Worm (Caenorhabditis elegans): ENCODE data around the gene Y7A9A.1.

The Y7A9A.1 gene

DNA sequence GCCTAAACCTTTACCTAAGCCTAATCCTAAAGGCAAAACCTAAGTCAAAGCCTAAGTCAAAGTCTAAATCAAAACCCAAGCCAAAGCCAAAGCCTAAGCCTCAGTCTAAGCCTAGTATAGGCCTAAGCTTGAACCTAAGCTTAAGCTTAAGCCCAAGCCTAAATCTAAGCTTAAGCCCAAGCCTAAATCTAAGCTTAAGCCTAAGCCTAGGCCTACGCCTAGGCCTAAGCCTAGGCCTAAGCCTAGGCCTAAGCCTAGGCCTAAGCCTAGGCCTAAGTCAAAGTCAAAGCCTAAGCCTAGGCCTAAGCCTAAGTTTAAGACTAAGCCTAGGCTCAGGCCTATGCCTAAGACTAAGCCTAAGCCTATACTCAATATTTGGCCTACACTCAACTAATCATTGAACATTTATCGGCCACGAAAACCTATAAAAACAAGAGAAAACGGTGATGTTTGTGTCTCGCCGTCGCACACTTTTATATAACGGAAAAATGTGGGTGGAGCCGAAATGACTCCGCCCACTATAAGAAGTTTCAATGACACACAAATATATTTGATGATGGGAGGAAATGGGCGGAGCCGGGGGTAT, 23.9 kb upstream of the Y7A9A.1 start:
- TF ChIP-seq ama-1 (optimal IDR thresholded peaks at IDR 0.05): peak; percentile 76
- TF ChIP-seq zag-1 (tag; optimal IDR thresholded peaks at IDR 0.05): no peak

DNA sequence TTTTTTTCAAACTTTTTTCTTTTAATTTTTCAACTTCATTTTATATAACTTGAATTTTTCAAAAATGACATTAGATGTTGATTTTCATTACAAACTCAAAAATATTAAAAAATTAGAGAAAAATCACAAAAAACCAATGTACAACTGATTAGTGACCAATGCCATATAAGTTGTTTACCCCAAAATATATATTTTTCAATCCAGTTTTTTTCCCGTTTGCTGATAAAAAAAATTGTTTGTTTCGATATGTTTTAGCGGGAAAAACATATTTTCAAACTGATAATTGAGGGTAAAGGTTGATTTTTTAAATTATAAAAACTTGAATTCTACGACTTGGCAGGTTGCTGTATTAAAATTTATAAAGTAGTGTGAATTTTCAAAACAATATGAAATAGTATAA, 20.0 kb upstream of the Y7A9A.1 start:
- TF ChIP-seq eor-1 (tag; optimal IDR thresholded peaks at IDR 0.05) (no peak), ZK546.5 (tag; optimal IDR thresholded peaks at IDR 0.05) (no peak), nhr-76 (tag; optimal IDR thresholded peaks at IDR 0.05) (no peak), lsy-12 (tag; optimal IDR thresholded peaks at IDR 0.05) (no peak), nhr-11 (tag; optimal IDR thresholded peaks at IDR 0.05) (no peak), mdl-1 (tag; optimal IDR thresholded peaks at IDR 0.05) (no peak), nhr-67 (tag; optimal IDR thresholded peaks at IDR 0.05) (no peak), fkh-10 (GFP tag; optimal IDR thresholded peaks at IDR 0.05) (no peak), pha-4 (tag; optimal IDR thresholded peaks at IDR 0.05) (peak; percentile 36), skn-1 (tag; optimal IDR thresholded peaks at IDR 0.05) (no peak), pqm-1 (tag; optimal IDR thresholded peaks at IDR 0.05) (no peak), tbx-2 (tag; optimal IDR thresholded peaks at IDR 0.05) (no peak), ceh-9 (tag; optimal IDR thresholded peaks at IDR 0.05) (no peak), egl-27 (tag; optimal IDR thresholded peaks at IDR 0.05) (no peak), elt-2 (tag; optimal IDR thresholded peaks at IDR 0.05) (peak; percentile 30)

DNA sequence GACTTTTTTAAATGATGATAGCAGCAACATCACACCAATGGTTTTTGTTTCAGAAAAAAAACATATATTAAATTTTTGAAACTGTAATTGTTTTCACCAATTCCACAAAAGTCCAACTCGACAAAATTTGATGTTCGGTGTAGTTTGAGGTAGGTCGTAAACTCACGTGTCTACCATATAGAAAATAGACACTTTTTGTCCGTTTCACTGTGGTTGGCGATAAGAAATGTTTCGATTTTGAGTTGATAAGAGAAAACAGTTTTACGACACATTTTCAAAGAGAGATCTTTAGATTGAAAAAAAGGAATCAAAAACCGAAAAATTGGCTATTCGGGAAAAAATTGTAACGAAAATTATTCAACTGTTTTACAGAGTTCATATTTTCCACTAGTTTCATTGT, 18.4 kb upstream of the Y7A9A.1 start:
- no peak for TF ChIP-seq lsy-12 (tag; optimal IDR thresholded peaks at IDR 0.05)
- peak; percentile 93 for TF ChIP-seq elt-2 (tag; optimal IDR thresholded peaks at IDR 0.05)
- peak; percentile 91 for TF ChIP-seq pqm-1 (tag; optimal IDR thresholded peaks at IDR 0.05)

DNA sequence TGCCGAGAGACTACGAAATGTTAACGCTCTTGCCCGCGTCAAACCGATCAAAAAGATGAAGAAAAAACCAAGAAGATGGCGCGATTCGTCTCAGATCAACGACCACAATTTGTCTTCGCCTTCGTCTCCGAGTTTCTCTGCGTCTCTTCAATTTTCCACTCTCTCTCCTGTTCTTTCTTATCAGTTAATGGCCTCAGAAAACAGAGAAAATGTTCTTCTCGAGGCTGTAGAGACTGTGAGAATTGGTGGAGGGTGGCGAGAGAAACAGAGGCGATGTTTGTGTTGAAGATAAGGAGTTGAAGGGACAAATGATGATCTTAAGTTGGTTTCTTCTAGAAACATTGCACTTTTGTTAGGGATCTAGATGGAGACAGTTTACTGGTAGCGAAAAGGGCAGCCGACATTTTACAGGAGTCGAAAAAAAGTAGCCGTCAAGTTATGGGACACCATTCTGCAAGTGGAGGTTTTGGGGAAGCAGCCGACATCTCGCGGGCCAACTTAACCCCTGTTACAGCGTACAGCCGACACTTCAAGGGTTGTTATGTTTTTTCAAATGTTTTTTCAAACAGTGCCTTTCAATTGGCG, 15.8 kb upstream of the Y7A9A.1 start:
- TF ChIP-seq nhr-25 (tag; optimal IDR thresholded peaks at IDR 0.05): peak; percentile 64
- no peak for TF ChIP-seq ztf-11 (tag; optimal IDR thresholded peaks at IDR 0.05)
- no peak for TF ChIP-seq fkh-2 (tag; optimal IDR thresholded peaks at IDR 0.05)
- no peak for TF ChIP-seq eor-1 (tag; optimal IDR thresholded peaks at IDR 0.05)
- TF ChIP-seq elt-2 (tag; optimal IDR thresholded peaks at IDR 0.05): peak; percentile 99
- no peak for TF ChIP-seq ceh-9 (tag; optimal IDR thresholded peaks at IDR 0.05)
- TF ChIP-seq ceh-82 (tag; optimal IDR thresholded peaks at IDR 0.05): no peak
- TF ChIP-seq pqm-1 (tag; optimal IDR thresholded peaks at IDR 0.05): peak; percentile 92
- no peak for TF ChIP-seq zag-1 (tag; optimal IDR thresholded peaks at IDR 0.05)
- TF ChIP-seq nhr-11 (tag; optimal IDR thresholded peaks at IDR 0.05): no peak
- TF ChIP-seq egl-5 (tag; optimal IDR thresholded peaks at IDR 0.05): no peak
- TF ChIP-seq fos-1 (tag; optimal IDR thresholded peaks at IDR 0.05): no peak
- TF ChIP-seq unc-62 (GFP tag; optimal IDR thresholded peaks at IDR 0.05): peak; percentile 37
- no peak for TF ChIP-seq skn-1 (tag; optimal IDR thresholded peaks at IDR 0.05)
- no peak for TF ChIP-seq unc-39 (tag; optimal IDR thresholded peaks at IDR 0.05)
- TF ChIP-seq ceh-28 (tag; optimal IDR thresholded peaks at IDR 0.05): peak; percentile 63
- peak; percentile 63 for TF ChIP-seq nhr-23 (tag; optimal IDR thresholded peaks at IDR 0.05)
- TF ChIP-seq hmg-11 (tag; optimal IDR thresholded peaks at IDR 0.05): no peak
- TF ChIP-seq mdl-1 (tag; optimal IDR thresholded peaks at IDR 0.05): peak; percentile 28
- TF ChIP-seq nfya-1 (tag; optimal IDR thresholded peaks at IDR 0.05; ENCODE audit: insufficient read depth): peak; percentile 45
- peak in 2 of 3 experiments; percentile 38 to 78 for TF ChIP-seq elt-3 (tag; optimal IDR thresholded peaks at IDR 0.05)
- no peak for TF ChIP-seq nhr-67 (tag; optimal IDR thresholded peaks at IDR 0.05)
- peak; percentile 74 for TF ChIP-seq snpc-4 (tag; optimal IDR thresholded peaks at IDR 0.05)
- no peak for TF ChIP-seq ama-1 (optimal IDR thresholded peaks at IDR 0.05)
- TF ChIP-seq nhr-12 (tag; optimal IDR thresholded peaks at IDR 0.05): no peak
- TF ChIP-seq lin-15B (tag; optimal IDR thresholded peaks at IDR 0.05): no peak
- peak; percentile 78 for TF ChIP-seq nhr-43 (tag; optimal IDR thresholded peaks at IDR 0.05; ENCODE audit: poor library complexity, severe bottlenecking)
- no peak for TF ChIP-seq sea-2 (GFP tag; optimal IDR thresholded peaks at IDR 0.05)
- no peak for TF ChIP-seq nhr-76 (tag; optimal IDR thresholded peaks at IDR 0.05)
- peak; percentile 2 for TF ChIP-seq R02D3.7 (tag; optimal IDR thresholded peaks at IDR 0.05)
- TF ChIP-seq egl-27 (tag; optimal IDR thresholded peaks at IDR 0.05): peak; percentile 6
- no peak for TF ChIP-seq tbx-2 (tag; optimal IDR thresholded peaks at IDR 0.05)
- no peak for TF ChIP-seq ZK546.5 (tag; optimal IDR thresholded peaks at IDR 0.05)
- no peak for TF ChIP-seq aly-2 (tag; optimal IDR thresholded peaks at IDR 0.05)
- no peak for TF ChIP-seq lin-39 (tag; optimal IDR thresholded peaks at IDR 0.05)
- no peak for TF ChIP-seq daf-12 (tag; optimal IDR thresholded peaks at IDR 0.05)
- TF ChIP-seq nhr-28 (tag; optimal IDR thresholded peaks at IDR 0.05): no peak
- TF ChIP-seq jun-1 (tag; optimal IDR thresholded peaks at IDR 0.05): peak; percentile 87
- TF ChIP-seq fkh-10 (GFP tag; optimal IDR thresholded peaks at IDR 0.05): no peak
- TF ChIP-seq pha-4 (tag; optimal IDR thresholded peaks at IDR 0.05): peak; percentile 62
- TF ChIP-seq lsy-12 (tag; optimal IDR thresholded peaks at IDR 0.05): no peak
- no peak for TF ChIP-seq ztf-4 (tag; optimal IDR thresholded peaks at IDR 0.05)
- TF ChIP-seq elt-1 (tag; optimal IDR thresholded peaks at IDR 0.05): peak; percentile 31
- no peak for TF ChIP-seq mml-1 (tag; optimal IDR thresholded peaks at IDR 0.05)
